Fruit fly (Drosophila melanogaster) whole organism, wandering third instar larva: Measurements from ENCODE around the gene Wdr59.
A peak's percentile ranks its signal among the peaks of the same experiment; 100 is the strongest.

Experiments used
- CG32264 ChIP-seq: fragments of 200-800 bp; sonication (Bioruptor generic); optimal IDR thresholded peaks from 2 replicates; lab custom pipeline; 2016; ENCODE audit warnings: missing biosample characterization, missing genetic modification characterization
- CG9705 ChIP-seq: fragments of 200-800 bp; sonication (Bioruptor generic); optimal IDR thresholded peaks from 2 replicates; lab custom pipeline; 2018; ENCODE audit warnings: missing biosample characterization, mild to moderate bottlenecking, missing genetic modification characterization
- CrebA ChIP-seq: fragments of 200-800 bp; sonication (Bioruptor generic); optimal IDR thresholded peaks from 2 replicates; lab custom pipeline; 2016; ENCODE audit warnings: missing biosample characterization, mild to moderate bottlenecking, missing genetic modification characterization, borderline replicate concordance
- Dfd ChIP-seq: fragments of >200 bp; optimal IDR thresholded peaks from 2 replicates; lab custom pipeline; 2017; ENCODE audit warnings: missing biosample characterization, missing genetic modification characterization
- GATAd ChIP-seq: sonication (Bioruptor generic); optimal IDR thresholded peaks from 2 replicates; lab custom pipeline; 2016; ENCODE audit warnings: missing biosample characterization, missing genetic modification characterization
- HLH106 ChIP-seq: fragments of 200-800 bp; optimal IDR thresholded peaks from 3 replicates; lab custom pipeline; 2019; ENCODE audit warnings: missing biosample characterization, mild to moderate bottlenecking, missing genetic modification characterization, moderate library complexity
- Hnf4 ChIP-seq: fragments of 200-800 bp; sonication (Bioruptor generic); optimal IDR thresholded peaks from 2 replicates; lab custom pipeline; 2016; ENCODE audit warnings: missing biosample characterization, mild to moderate bottlenecking, missing genetic modification characterization
- Hr78 ChIP-seq: fragments of >200 bp; optimal IDR thresholded peaks from 2 replicates; lab custom pipeline; 2017; ENCODE audit warnings: missing biosample characterization, missing genetic modification characterization
- Hr83 ChIP-seq: fragments of 200-300 bp; sonication (Bioruptor generic); optimal IDR thresholded peaks from 2 replicates; lab custom pipeline; 2016; ENCODE audit warnings: missing biosample characterization, mild to moderate bottlenecking, missing genetic modification characterization, moderate library complexity; ENCODE audit not compliant: poor library complexity, severe bottlenecking
- Jra ChIP-seq: sonication (Bioruptor generic); optimal IDR thresholded peaks from 2 replicates; lab custom pipeline; 2016; ENCODE audit warnings: missing biosample characterization, missing genetic modification characterization
- Mio ChIP-seq: sonication (Bioruptor generic); optimal IDR thresholded peaks from 2 replicates; lab custom pipeline; 2016; ENCODE audit warnings: missing biosample characterization, missing genetic modification characterization
- Myc ChIP-seq: fragments of >200 bp; optimal IDR thresholded peaks from 2 replicates; lab custom pipeline; 2017
- N ChIP-seq: fragments of >200 bp; optimal IDR thresholded peaks from 2 replicates; lab custom pipeline; 2018; ENCODE audit warnings: missing biosample characterization, missing external identifiers, missing genetic modification characterization
- OdsH ChIP-seq: fragments of 200-800 bp; sonication (Bioruptor generic); optimal IDR thresholded peaks from 2 replicates; lab custom pipeline; 2016; ENCODE audit warnings: missing biosample characterization, mild to moderate bottlenecking, missing genetic modification characterization
- Sp1 ChIP-seq: fragments of 200-800 bp; sonication (Bioruptor generic); optimal IDR thresholded peaks from 3 replicates; lab custom pipeline; 2019; ENCODE audit warnings: missing biosample characterization, mild to moderate bottlenecking, missing genetic modification characterization, moderate library complexity
- Vsx2 ChIP-seq: fragments of 200-300, 225-300 bp; sonication (Bioruptor generic); optimal IDR thresholded peaks from 2 replicates; lab custom pipeline; 2018; ENCODE audit warnings: missing biosample characterization, missing genetic modification characterization; ENCODE audit not compliant: partially characterized antibody
- br ChIP-seq: fragments of 200-800 bp; sonication (Bioruptor generic); optimal IDR thresholded peaks from 2 replicates; lab custom pipeline; 2016; ENCODE audit warnings: missing biosample characterization, missing genetic modification characterization
- dl ChIP-seq, 2 experiments: fragments of 175-275, 200-275 bp in 1 of 2; fragments of 200-275 bp in 1 of 2; sonication (Bioruptor generic); optimal IDR thresholded peaks; lab custom pipeline; 2018; ENCODE audit warnings: mild to moderate bottlenecking in 2 of 2, missing biosample characterization in 2 of 2, missing genetic modification characterization in 2 of 2, moderate library complexity in 2 of 2; ENCODE audit not compliant: partially characterized antibody in 2 of 2, insufficient read depth in 1 of 2
- ey ChIP-seq: fragments of 200-800 bp; sonication (Bioruptor generic); optimal IDR thresholded peaks from 2 replicates; lab custom pipeline; 2016; ENCODE audit warnings: missing biosample characterization, missing genetic modification characterization
- foxo ChIP-seq, 2 experiments: fragments of 200-800 bp; sonication (Bioruptor generic); optimal IDR thresholded peaks; 2 replicates in 1 of 2; 3 replicates in 1 of 2; lab custom pipeline; 2016 to 2017; ENCODE audit warnings: missing biosample characterization in 2 of 2, missing genetic modification characterization in 2 of 2
- fru ChIP-seq: fragments of 200-800 bp; sonication (Bioruptor generic); optimal IDR thresholded peaks from 3 replicates; lab custom pipeline; 2016; ENCODE audit warnings: missing biosample characterization, mild to moderate bottlenecking, missing genetic modification characterization
- h ChIP-seq: fragments of 200-800 bp; sonication (Bioruptor generic); optimal IDR thresholded peaks from 3 replicates; lab custom pipeline; 2016; ENCODE audit warnings: missing biosample characterization, mild to moderate bottlenecking, missing genetic modification characterization
- pan ChIP-seq: fragments of >200 bp; optimal IDR thresholded peaks from 2 replicates; lab custom pipeline; 2017
- psq ChIP-seq: fragments of 200-800 bp; sonication (Bioruptor generic); optimal IDR thresholded peaks from 3 replicates; lab custom pipeline; 2017; ENCODE audit warnings: missing biosample characterization, mild to moderate bottlenecking, missing genetic modification characterization, moderate library complexity
- rgr ChIP-seq: fragments of 200-800 bp; sonication (Bioruptor generic); optimal IDR thresholded peaks from 3 replicates; lab custom pipeline; 2016; ENCODE audit warnings: missing biosample characterization, mild to moderate bottlenecking, missing genetic modification characterization
- sage ChIP-seq: fragments of 200-800 bp; sonication (Bioruptor generic); optimal IDR thresholded peaks from 2 replicates; lab custom pipeline; 2016; ENCODE audit warnings: missing biosample characterization, mild to moderate bottlenecking, missing genetic modification characterization
- sv ChIP-seq: fragments of 200-800 bp; sonication (Bioruptor generic); optimal IDR thresholded peaks from 3 replicates; lab custom pipeline; 2016; ENCODE audit warnings: missing biosample characterization, missing genetic modification characterization
- usp ChIP-seq: fragments of >200 bp; optimal IDR thresholded peaks from 2 replicates; lab custom pipeline; 2017; ENCODE audit warnings: missing biosample characterization, missing genetic modification characterization

The Wdr59 gene

dm6 chr2L:11072880-11073279 lies 18.4 kb upstream of the Wdr59 start:
- TF ChIP-seq N (GFP tag; lab: Kevin White, UChicago) (no peak), usp (GFP tag; lab: Kevin White, UChicago) (no peak), Hr78 (no peak), pan (no peak), dl (GFP tag; optimal IDR thresholded peaks at IDR 0.05; lab: Kevin White, UChicago; ENCODE audit: insufficient read depth in 1 of 2, partially characterized antibody in 2 of 2) (no peak), sage (GFP tag; lab: Kevin White, UChicago) (no peak), Hr83 (GFP tag; lab: Kevin White, UChicago) (no peak), ey (GFP tag; lab: Kevin White, UChicago) (no peak), HLH106 (no peak), Mio (GFP tag; lab: Kevin White, UChicago) (no peak), OdsH (GFP tag; lab: Kevin White, UChicago) (no peak), foxo (GFP tag; optimal IDR thresholded peaks at IDR 0.05; lab: Kevin White, UChicago) (no peak)

- TF ChIP-seq Sp1 (GFP tag; lab: Kevin White, UChicago) (peak; percentile 42), br (GFP tag; lab: Kevin White, UChicago) (peak; percentile 9), CG32264 (no peak), Mio (GFP tag; lab: Kevin White, UChicago) (no peak), Vsx2 (GFP tag; lab: Kevin White, UChicago) (no peak), CrebA (GFP tag; lab: Kevin White, UChicago) (no peak), foxo (GFP tag; optimal IDR thresholded peaks at IDR 0.05; lab: Kevin White, UChicago) (peak in 1 of 2 experiments; percentile 6), usp (GFP tag; lab: Kevin White, UChicago) (no peak), CG9705 (no peak), h (GFP tag; lab: Kevin White, UChicago) (peak; percentile 6), fru (GFP tag; lab: Kevin White, UChicago) (no peak), rgr (GFP tag; lab: Kevin White, UChicago) (peak; percentile 24), OdsH (GFP tag; lab: Kevin White, UChicago) (peak; percentile 32), HLH106 (no peak), pan (no peak), ey (GFP tag; lab: Kevin White, UChicago) (peak; percentile 34), Dfd (GFP tag; lab: Kevin White, UChicago) (no peak)
- TF ChIP-seq, all 38 proteins: peak for 7
Observed at dm6 chr2L:11073947-11074346, 17.3 kb upstream of the Wdr59 start.

dm6 chr2L:11075114-11075513 lies 16.1 kb upstream of the Wdr59 start, which contains the start of gene CG43725:
TSS of gene CG43725 (plus strand) at chr2L:11075513.
- TF ChIP-seq Hnf4 (GFP tag; lab: Kevin White, UChicago) (no peak), OdsH (GFP tag; lab: Kevin White, UChicago) (no peak), CrebA (GFP tag; lab: Kevin White, UChicago) (no peak), sv (GFP tag; lab: Kevin White, UChicago) (no peak), pan (no peak), sage (GFP tag; lab: Kevin White, UChicago) (no peak), HLH106 (no peak), Dfd (GFP tag; lab: Kevin White, UChicago) (no peak), h (GFP tag; lab: Kevin White, UChicago) (no peak), Vsx2 (GFP tag; lab: Kevin White, UChicago) (no peak)

dm6 chr2L:11081337-11081736 lies 9.9 kb upstream of the Wdr59 start, which contains the start of gene AstC:
TSS of gene AstC (minus strand) at chr2L:11081399.
- TF ChIP-seq OdsH (GFP tag; lab: Kevin White, UChicago) (no peak), Dfd (GFP tag; lab: Kevin White, UChicago) (peak; percentile 98), psq (GFP tag; lab: Kevin White, UChicago) (no peak), fru (GFP tag; lab: Kevin White, UChicago) (no peak), N (GFP tag; lab: Kevin White, UChicago) (no peak), Jra (GFP tag; lab: Kevin White, UChicago) (no peak), sage (GFP tag; lab: Kevin White, UChicago) (no peak)
- TF ChIP-seq, all 38 proteins: peak for 1

dm6 chr2L:11082025-11082424 lies 9.2 kb upstream of the Wdr59 start:
- TF ChIP-seq sv (GFP tag; lab: Kevin White, UChicago) (no peak), Myc (lab: Kevin White, UChicago) (peak; percentile 6), Vsx2 (GFP tag; lab: Kevin White, UChicago) (no peak), Hnf4 (GFP tag; lab: Kevin White, UChicago) (no peak), CrebA (GFP tag; lab: Kevin White, UChicago) (no peak), GATAd (GFP tag; lab: Kevin White, UChicago) (no peak)
